Fruit fly (Drosophila melanogaster) whole organism, prepupa: ENCODE data around the gene Rpt6R.

Source experiments
- Blimp-1 ChIP-seq: fragments of 200-800 bp; sonication (Bioruptor generic); optimal IDR thresholded peaks from 3 replicates; lab custom pipeline; 2017; ENCODE audit warnings: missing biosample characterization, missing genetic modification characterization, mild to moderate bottlenecking, moderate library complexity, missing genetic modification reagents
- CG10631 ChIP-seq: fragments of 200-800 bp; sonication (Bioruptor generic); optimal IDR thresholded peaks from 2 replicates; lab custom pipeline; 2016; ENCODE audit warnings: missing biosample characterization, missing genetic modification characterization
- CG10669 ChIP-seq: fragments of 200-800 bp; sonication (Bioruptor generic); optimal IDR thresholded peaks from 3 replicates; lab custom pipeline; 2018; ENCODE audit warnings: missing biosample characterization, mild to moderate bottlenecking, missing genetic modification characterization, moderate library complexity
- CG11762 ChIP-seq: fragments of 200-800 bp; sonication (Bioruptor generic); optimal IDR thresholded peaks from 3 replicates; lab custom pipeline; 2016; ENCODE audit warnings: missing biosample characterization, missing genetic modification characterization; ENCODE audit not compliant: insufficient read depth
- CG11902 ChIP-seq: fragments of 200-800 bp; sonication (Bioruptor generic); optimal IDR thresholded peaks from 3 replicates; lab custom pipeline; 2016; ENCODE audit warnings: missing biosample characterization, missing genetic modification characterization
- CG15336 ChIP-seq: fragments of 200-800 bp; sonication (Bioruptor generic); IDR thresholded peaks from 2 replicates; pipeline ENCODE4 v1.3.6; 2022; ENCODE audit warnings: missing biosample characterization, missing genetic modification characterization
- CG1621 ChIP-seq: fragments of 200-800 bp; sonication (Bioruptor generic); optimal IDR thresholded peaks from 3 replicates; lab custom pipeline; 2018; ENCODE audit warnings: missing biosample characterization, mild to moderate bottlenecking, missing genetic modification characterization
- CG31627 ChIP-seq: fragments of 200-800 bp; sonication (Bioruptor generic); optimal IDR thresholded peaks from 3 replicates; lab custom pipeline; 2016; ENCODE audit warnings: missing biosample characterization, missing genetic modification characterization
- CG34406 ChIP-seq: fragments of 200-800 bp; sonication (Bioruptor generic); optimal IDR thresholded peaks from 3 replicates; lab custom pipeline; 2016; ENCODE audit warnings: missing biosample characterization, missing genetic modification characterization
- CG6163 ChIP-seq: fragments of 200-800 bp; sonication (Bioruptor generic); IDR thresholded peaks from 3 replicates; pipeline ENCODE4 v1.3.6; 2022; ENCODE audit warnings: missing biosample characterization, missing genetic modification characterization
- CG6792 ChIP-seq: fragments of 200-800 bp; sonication (Bioruptor generic); optimal IDR thresholded peaks from 3 replicates; lab custom pipeline; 2016; ENCODE audit warnings: missing biosample characterization, missing genetic modification characterization
- CG6808 ChIP-seq: fragments of 200-800 bp; sonication (Bioruptor generic); optimal IDR thresholded peaks from 3 replicates; lab custom pipeline; 2017; ENCODE audit warnings: missing biosample characterization, missing genetic modification characterization, mild to moderate bottlenecking, moderate library complexity, missing genetic modification reagents
- CG7368 ChIP-seq: fragments of 200-800 bp; sonication (Bioruptor generic); optimal IDR thresholded peaks from 3 replicates; lab custom pipeline; 2016; ENCODE audit warnings: missing biosample characterization, missing genetic modification characterization
- CG9139 ChIP-seq: fragments of 200-800 bp; sonication (Bioruptor generic); optimal IDR thresholded peaks from 3 replicates; lab custom pipeline; 2017; ENCODE audit warnings: missing biosample characterization, mild to moderate bottlenecking, missing genetic modification characterization
- Eip75B ChIP-seq: fragments of 200-800 bp; sonication (Bioruptor generic); optimal IDR thresholded peaks from 3 replicates; lab custom pipeline; 2016; ENCODE audit warnings: missing biosample characterization, missing genetic modification characterization
- Eip93F ChIP-seq: fragments of 200-800 bp; sonication (Bioruptor generic); optimal IDR thresholded peaks from 2 replicates; lab custom pipeline; 2016; ENCODE audit warnings: missing biosample characterization, mild to moderate bottlenecking, missing genetic modification characterization
- Ets96B ChIP-seq: fragments of 200-800 bp; optimal IDR thresholded peaks from 2 replicates; lab custom pipeline; 2019; ENCODE audit warnings: missing biosample characterization, mild to moderate bottlenecking, missing genetic modification characterization, moderate library complexity
- Hr38 ChIP-seq: sonication (Bioruptor generic); optimal IDR thresholded peaks from 2 replicates; lab custom pipeline; 2016; ENCODE audit warnings: missing biosample characterization, missing genetic modification characterization
- Hr39 ChIP-seq: fragments of 200-800 bp; sonication (Bioruptor generic); optimal IDR thresholded peaks from 2 replicates; lab custom pipeline; 2016; ENCODE audit warnings: missing biosample characterization, missing genetic modification characterization
- Hr4 ChIP-seq: fragments of 200-800 bp; sonication (Bioruptor generic); optimal IDR thresholded peaks from 3 replicates; lab custom pipeline; 2016; ENCODE audit warnings: missing biosample characterization, missing genetic modification characterization
- Lpt ChIP-seq: fragments of 200-800 bp; sonication (Bioruptor generic); optimal IDR thresholded peaks from 3 replicates; lab custom pipeline; 2016; ENCODE audit warnings: missing biosample characterization, missing genetic modification characterization
- Met ChIP-seq: fragments of 200-800 bp; sonication (Bioruptor generic); optimal IDR thresholded peaks from 3 replicates; lab custom pipeline; 2016; ENCODE audit warnings: missing biosample characterization, missing genetic modification characterization
- Smox ChIP-seq: fragments of 200-800 bp; sonication (Bioruptor generic); optimal IDR thresholded peaks from 3 replicates; lab custom pipeline; 2016; ENCODE audit warnings: missing biosample characterization, missing genetic modification characterization
- Sox102F ChIP-seq: fragments of 200-800 bp; sonication (Bioruptor generic); optimal IDR thresholded peaks from 2 replicates; lab custom pipeline; 2016; ENCODE audit warnings: missing biosample characterization, mild to moderate bottlenecking, missing genetic modification characterization
- Sox15 ChIP-seq: fragments of 200-800 bp; sonication (Bioruptor generic); optimal IDR thresholded peaks from 3 replicates; lab custom pipeline; 2016; ENCODE audit warnings: missing biosample characterization, missing genetic modification characterization
- achi ChIP-seq: fragments of 200-800 bp; sonication (Bioruptor generic); optimal IDR thresholded peaks from 3 replicates; lab custom pipeline; 2016; ENCODE audit warnings: missing biosample characterization, missing genetic modification characterization
- acj6 ChIP-seq: fragments of 200-800 bp; sonication (Bioruptor generic); optimal IDR thresholded peaks from 3 replicates; lab custom pipeline; 2016; ENCODE audit warnings: missing biosample characterization, missing genetic modification characterization
- dac ChIP-seq: fragments of 200-800 bp; sonication (Bioruptor generic); optimal IDR thresholded peaks from 2 replicates; lab custom pipeline; 2017; ENCODE audit warnings: missing biosample characterization, mild to moderate bottlenecking, missing genetic modification characterization
- dsx ChIP-seq: fragments of 200-800 bp; optimal IDR thresholded peaks from 3 replicates; lab custom pipeline; 2019; ENCODE audit warnings: missing biosample characterization, mild to moderate bottlenecking, missing genetic modification characterization, moderate library complexity; ENCODE audit not compliant: poor library complexity, severe bottlenecking
- eg ChIP-seq: fragments of 200-800 bp; sonication (Bioruptor generic); IDR thresholded peaks from 3 replicates; pipeline ENCODE4 v1.3.6; 2022; ENCODE audit warnings: missing biosample characterization, missing genetic modification characterization
- esn ChIP-seq: fragments of 200-800 bp; sonication (Bioruptor generic); optimal IDR thresholded peaks from 2 replicates; lab custom pipeline; 2016; ENCODE audit warnings: missing biosample characterization, mild to moderate bottlenecking, missing genetic modification characterization, moderate library complexity
- fd59A ChIP-seq: fragments of 200-800 bp; sonication (Bioruptor generic); optimal IDR thresholded peaks from 2 replicates; lab custom pipeline; 2017; ENCODE audit warnings: missing biosample characterization, mild to moderate bottlenecking, missing genetic modification characterization, missing genetic modification reagents
- fkh ChIP-seq: fragments of 200-800 bp; sonication (Bioruptor generic); optimal IDR thresholded peaks from 3 replicates; lab custom pipeline; 2017; ENCODE audit warnings: missing biosample characterization, mild to moderate bottlenecking, missing genetic modification characterization, moderate library complexity
- lz ChIP-seq: fragments of 200-800 bp; sonication (Bioruptor generic); optimal IDR thresholded peaks from 3 replicates; lab custom pipeline; 2016; ENCODE audit warnings: missing biosample characterization, missing genetic modification characterization
- net ChIP-seq: fragments of 200-800 bp; sonication (Bioruptor generic); optimal IDR thresholded peaks from 3 replicates; lab custom pipeline; 2016; ENCODE audit warnings: missing biosample characterization, missing genetic modification characterization
- spab ChIP-seq: fragments of 200-800 bp; sonication (Bioruptor generic); optimal IDR thresholded peaks from 2 replicates; lab custom pipeline; 2017; ENCODE audit warnings: missing biosample characterization, mild to moderate bottlenecking, missing genetic modification characterization, missing genetic modification reagents
- ss ChIP-seq, 2 experiments: fragments of 200-800 bp; sonication (Bioruptor generic); optimal IDR thresholded peaks; 2 replicates in 1 of 2; 3 replicates in 1 of 2; lab custom pipeline; 2017 to 2018; ENCODE audit warnings: mild to moderate bottlenecking in 2 of 2, missing biosample characterization in 2 of 2, missing genetic modification characterization in 2 of 2, moderate library complexity in 1 of 2
- svp ChIP-seq: fragments of 200-800 bp; sonication (Bioruptor generic); peaks from one replicate; lab custom pipeline; 2016; ENCODE audit warnings: missing biosample characterization, missing genetic modification characterization
- vri ChIP-seq: fragments of 200-800 bp; sonication (Bioruptor generic); optimal IDR thresholded peaks from 3 replicates; lab custom pipeline; 2016; ENCODE audit warnings: missing biosample characterization, mild to moderate bottlenecking, missing genetic modification characterization

Gene Rpt6R

dm6 chr3R:30590237-30590636, 6.7 kb upstream of the Rpt6R start (continued):
- peak; percentile 25 for TF ChIP-seq Sox102F (GFP tag; lab: Kevin White, UChicago)
- no peak for TF ChIP-seq Hr4 (GFP tag; lab: Kevin White, UChicago)
- no peak for TF ChIP-seq ss (GFP tag; optimal IDR thresholded peaks at IDR 0.05; lab: Kevin White, UChicago)
- TF ChIP-seq svp = peak; percentile 66
- no peak for TF ChIP-seq spab (GFP tag; lab: Kevin White, UChicago)
- TF ChIP-seq Eip93F = no peak
- TF ChIP-seq esn (GFP tag; lab: Kevin White, UChicago) = peak; percentile 44
- no peak for TF ChIP-seq CG6808
- peak; percentile 11 for TF ChIP-seq Hr39
- peak; percentile 20 for TF ChIP-seq CG31627
- TF ChIP-seq Met (GFP tag; lab: Kevin White, UChicago) = peak; percentile 13
- TF ChIP-seq CG6792 (GFP tag; lab: Kevin White, UChicago) = peak; percentile 34
- TF ChIP-seq fd59A = no peak
- no peak for TF ChIP-seq vri (GFP tag; lab: Kevin White, UChicago)
- TF ChIP-seq Hr38 (GFP tag; lab: Kevin White, UChicago) = no peak
- TF ChIP-seq net (GFP tag; lab: Kevin White, UChicago) = no peak
- no peak for TF ChIP-seq eg (GFP tag; lab: Robert Waterston, UW)
- peak; percentile 37 for TF ChIP-seq acj6 (GFP tag; lab: Kevin White, UChicago)
- TF ChIP-seq Blimp-1 (GFP tag; lab: Kevin White, UChicago) = no peak
- peak; percentile 7 for TF ChIP-seq CG34406 (GFP tag; lab: Kevin White, UChicago)
- TF ChIP-seq Sox15 (GFP tag; lab: Kevin White, UChicago) = no peak
- TF ChIP-seq CG7368 (GFP tag; lab: Kevin White, UChicago) = no peak
- no peak for TF ChIP-seq achi (GFP tag; lab: Kevin White, UChicago)
- no peak for TF ChIP-seq dsx (GFP tag; lab: Kevin White, UChicago)
- TF ChIP-seq CG1621 (tag; lab: Kevin White, UChicago) = no peak
- TF ChIP-seq fkh (GFP tag; lab: Kevin White, UChicago) = no peak
- peak; percentile 27 for TF ChIP-seq Eip75B (GFP tag; lab: Kevin White, UChicago)
- no peak for TF ChIP-seq Ets96B (tag; lab: Kevin White, UChicago)
- peak; percentile 21 for TF ChIP-seq CG11902 (GFP tag; lab: Kevin White, UChicago)
- no peak for TF ChIP-seq CG11762 (GFP tag; lab: Kevin White, UChicago)
- no peak for TF ChIP-seq Lpt (GFP tag; lab: Kevin White, UChicago)
- no peak for TF ChIP-seq CG9139 (GFP tag; lab: Kevin White, UChicago)
- TF ChIP-seq dac (GFP tag; lab: Kevin White, UChicago) = no peak
- TF ChIP-seq CG10669 (GFP tag; lab: Kevin White, UChicago) = peak; percentile 3
- no peak for TF ChIP-seq Smox (GFP tag; lab: Kevin White, UChicago)
- no peak for TF ChIP-seq CG15336 (GFP tag; lab: Robert Waterston, UW)
- peak; percentile 28 for TF ChIP-seq lz (GFP tag; lab: Kevin White, UChicago)
- TF ChIP-seq CG10631 (GFP tag; lab: Kevin White, UChicago) = peak; percentile 6
- TF ChIP-seq CG6163 (GFP tag; lab: Robert Waterston, UW) = peak; percentile 26; the same call in 2 of the 3 replicates

dm6 chr3R:30587196-30587753, 3.8 kb upstream of the Rpt6R start, which contains the start of gene CG9717:
Gene CG9717, minus strand, starts transcription at chr3R:30587302.
- TF ChIP-seq svp (peak; percentile 84), net (GFP tag; lab: Kevin White, UChicago) (no peak)
